Fruit fly (Drosophila melanogaster) whole organism, embryonic: ENCODE data around the gene CG1801.

ENCODE experiments used
- CG10654 ChIP-seq: fragments of 200-800 bp; sonication (Bioruptor generic); optimal IDR thresholded peaks from 2 replicates; lab custom pipeline; 2016; ENCODE audit warnings: missing biosample characterization, missing genetic modification characterization
- CG11085 ChIP-seq: fragments of 200-800 bp; sonication (Bioruptor generic); IDR thresholded peaks from 2 replicates; pipeline ENCODE4 v1.3.6; 2022; ENCODE audit warnings: missing biosample characterization, missing genetic modification characterization
- CG11504 ChIP-seq: fragments of 200-800 bp; sonication (Bioruptor generic); optimal IDR thresholded peaks from 3 replicates; lab custom pipeline; 2019; ENCODE audit warnings: missing biosample characterization, mild to moderate bottlenecking, missing genetic modification characterization, moderate library complexity
- CG12071 ChIP-seq: fragments of 200-800 bp; sonication (Bioruptor generic); optimal IDR thresholded peaks from 3 replicates; lab custom pipeline; 2018; ENCODE audit warnings: missing biosample characterization, mild to moderate bottlenecking, missing genetic modification characterization
- CG12236 ChIP-seq: fragments of 200-800 bp; sonication (Bioruptor generic); optimal IDR thresholded peaks from 2 replicates; lab custom pipeline; 2016; ENCODE audit warnings: missing biosample characterization, missing genetic modification characterization
- CG1233 ChIP-seq: fragments of 200-800 bp; sonication (Bioruptor generic); optimal IDR thresholded peaks from 4 replicates; lab custom pipeline; 2018; ENCODE audit warnings: missing biosample characterization, mild to moderate bottlenecking, missing genetic modification characterization
- CG13296 ChIP-seq: fragments of 200-800 bp; sonication (Bioruptor generic); optimal IDR thresholded peaks from 3 replicates; lab custom pipeline; 2018; ENCODE audit warnings: missing biosample characterization, mild to moderate bottlenecking, missing genetic modification characterization
- CG14441 ChIP-seq: fragments of 200-800 bp; sonication (Bioruptor generic); IDR thresholded peaks from 2 replicates; pipeline ENCODE4 v1.3.6; 2022; ENCODE audit warnings: missing biosample characterization, missing genetic modification characterization
- CG14667 ChIP-seq: fragments of 200-800 bp; sonication (Bioruptor generic); IDR thresholded peaks from 2 replicates; pipeline ENCODE4 v1.3.6; 2022; ENCODE audit warnings: missing biosample characterization, missing genetic modification characterization
- CG14860 ChIP-seq: fragments of 200-800 bp; sonication (Bioruptor generic); IDR thresholded peaks from 3 replicates; pipeline ENCODE4 v1.3.6; 2022; ENCODE audit warnings: missing biosample characterization, missing genetic modification characterization; ENCODE audit not compliant: partially characterized antibody
- CG14965 ChIP-seq: fragments of 200-800 bp; sonication (Bioruptor generic); optimal IDR thresholded peaks from 2 replicates; lab custom pipeline; 2016; ENCODE audit warnings: missing biosample characterization, missing genetic modification characterization, borderline replicate concordance
- CG15269 ChIP-seq: fragments of 200-800 bp; sonication (Bioruptor generic); optimal IDR thresholded peaks from 2 replicates; lab custom pipeline; 2018; ENCODE audit warnings: missing biosample characterization, mild to moderate bottlenecking, missing genetic modification characterization, moderate library complexity
- CG1603 ChIP-seq: fragments of 200-800 bp; sonication (Bioruptor generic); optimal IDR thresholded peaks from 2 replicates; lab custom pipeline; 2019; ENCODE audit warnings: missing biosample characterization, mild to moderate bottlenecking, missing genetic modification characterization, moderate library complexity
- CG16813 ChIP-seq: fragments of 200-800 bp; sonication (Bioruptor generic); IDR thresholded peaks from 3 replicates; pipeline ENCODE4 v1.3.6; 2022; ENCODE audit warnings: missing biosample characterization, missing genetic modification characterization; ENCODE audit not compliant: partially characterized antibody
- CG17328 ChIP-seq: fragments of 200-800 bp; sonication (Bioruptor generic); IDR thresholded peaks from 2 replicates; pipeline ENCODE4 v1.3.6; 2022; ENCODE audit warnings: missing biosample characterization, missing genetic modification characterization
- CG18476 ChIP-seq: fragments of 200-800 bp; sonication (Bioruptor generic); optimal IDR thresholded peaks from 2 replicates; lab custom pipeline; 2016; ENCODE audit warnings: missing biosample characterization, mild to moderate bottlenecking, missing genetic modification characterization
- CG18619 ChIP-seq: fragments of 200-800 bp; sonication (Bioruptor generic); optimal IDR thresholded peaks from 3 replicates; lab custom pipeline; 2017; ENCODE audit warnings: missing biosample characterization, mild to moderate bottlenecking, missing genetic modification characterization
- CG2678 ChIP-seq: fragments of 200-800 bp; sonication (Bioruptor generic); optimal IDR thresholded peaks from 3 replicates; lab custom pipeline; 2019; ENCODE audit warnings: missing biosample characterization, mild to moderate bottlenecking, missing genetic modification characterization, moderate library complexity
- CG2889 ChIP-seq: fragments of 200-800 bp; sonication (Bioruptor generic); IDR thresholded peaks from 3 replicates; pipeline ENCODE4 v1.3.6; 2022; ENCODE audit warnings: missing biosample characterization, missing genetic modification characterization
- CG30431 ChIP-seq: fragments of 200-800 bp; sonication (Bioruptor generic); optimal IDR thresholded peaks from 2 replicates; lab custom pipeline; 2017; ENCODE audit warnings: missing biosample characterization, missing genetic modification characterization
- CG32772 ChIP-seq: fragments of 200-800 bp; sonication (Bioruptor generic); IDR thresholded peaks from 2 replicates; pipeline ENCODE4 v1.3.6; 2022; ENCODE audit warnings: missing biosample characterization, missing genetic modification characterization
- CG6765 ChIP-seq: fragments of 200-800 bp; sonication (Bioruptor generic); optimal IDR thresholded peaks from 3 replicates; lab custom pipeline; 2017; ENCODE audit warnings: missing biosample characterization, mild to moderate bottlenecking, missing genetic modification characterization
- CG8388 ChIP-seq: fragments of 200-800 bp; sonication (Bioruptor generic); optimal IDR thresholded peaks from 2 replicates; lab custom pipeline; 2019; ENCODE audit warnings: missing biosample characterization, mild to moderate bottlenecking, missing genetic modification characterization, moderate library complexity
- CG9876 ChIP-seq: fragments of 200-800 bp; sonication (Bioruptor generic); optimal IDR thresholded peaks from 2 replicates; lab custom pipeline; 2016; ENCODE audit warnings: missing biosample characterization, missing genetic modification characterization
- Camta ChIP-seq: fragments of 200-800 bp; sonication (Bioruptor generic); optimal IDR thresholded peaks from 2 replicates; lab custom pipeline; 2016; ENCODE audit warnings: missing biosample characterization, missing genetic modification characterization
- Dbx ChIP-seq: fragments of 200-800 bp; sonication (Bioruptor generic); IDR thresholded peaks from 3 replicates; pipeline ENCODE4 v1.3.6; 2022; ENCODE audit warnings: missing biosample characterization, missing genetic modification characterization
- Ets97D ChIP-seq: fragments of 200-800 bp; sonication (Bioruptor generic); optimal IDR thresholded peaks from 3 replicates; lab custom pipeline; 2016; ENCODE audit warnings: missing biosample characterization, missing genetic modification characterization
- GATAe ChIP-seq: fragments of 200-800 bp; sonication (Bioruptor generic); conservative IDR thresholded peaks from 2 replicates; pipeline ENCODE4 v1.3.6; 2022; ENCODE audit warnings: missing biosample characterization, missing genetic modification characterization
- Jarid2 ChIP-seq: fragments of 200-800 bp; sonication (Bioruptor generic); optimal IDR thresholded peaks from 3 replicates; lab custom pipeline; 2017; ENCODE audit warnings: mild to moderate bottlenecking, missing biosample characterization, missing genetic modification reagents, missing genetic modification characterization
- Mad ChIP-seq: fragments of 200-800 bp; sonication (Bioruptor generic); optimal IDR thresholded peaks from 2 replicates; lab custom pipeline; 2016; ENCODE audit warnings: missing biosample characterization, missing genetic modification characterization
- Rx ChIP-seq: fragments of 200-800 bp; sonication (Bioruptor generic); IDR thresholded peaks from 2 replicates; pipeline ENCODE4 v1.3.6; 2022; ENCODE audit warnings: missing biosample characterization, missing genetic modification characterization
- Sox100B ChIP-seq: fragments of 200-800 bp; sonication (Bioruptor generic); optimal IDR thresholded peaks from 3 replicates; lab custom pipeline; 2018; ENCODE audit warnings: missing biosample characterization, mild to moderate bottlenecking, missing genetic modification characterization
- Sox102F ChIP-seq: fragments of 200-800 bp; sonication (Bioruptor generic); optimal IDR thresholded peaks from 2 replicates; lab custom pipeline; 2018; ENCODE audit warnings: missing biosample characterization, mild to moderate bottlenecking, missing genetic modification characterization, moderate library complexity
- cad ChIP-seq: fragments of >200 bp; optimal IDR thresholded peaks from 2 replicates; lab custom pipeline; 2017; ENCODE audit warnings: missing biosample characterization, missing genetic modification characterization
- cas ChIP-seq: fragments of 200-800 bp; sonication (Bioruptor generic); IDR thresholded peaks from 2 replicates; pipeline ENCODE4 v1.3.6; 2022; ENCODE audit warnings: missing biosample characterization, missing genetic modification characterization
- dati ChIP-seq: fragments of 200-800 bp; sonication (Bioruptor generic); IDR thresholded peaks from 2 replicates; pipeline ENCODE4 v1.3.6; 2022; ENCODE audit warnings: missing biosample characterization, missing genetic modification characterization
- dm ChIP-seq: fragments of 200-800 bp; sonication (Bioruptor generic); optimal IDR thresholded peaks from 3 replicates; lab custom pipeline; 2016; ENCODE audit warnings: missing biosample characterization, missing genetic modification characterization
- eyg ChIP-seq: fragments of 200-800 bp; sonication (Bioruptor generic); optimal IDR thresholded peaks from 3 replicates; lab custom pipeline; 2016; ENCODE audit warnings: missing biosample characterization, missing genetic modification characterization
- her ChIP-seq: fragments of 200-800 bp; sonication (Bioruptor generic); optimal IDR thresholded peaks from 2 replicates; lab custom pipeline; 2016; ENCODE audit warnings: missing biosample characterization, missing genetic modification characterization
- lmd ChIP-seq: fragments of 200-800 bp; sonication (Bioruptor generic); IDR thresholded peaks from 2 replicates; pipeline ENCODE4 v1.3.6; 2022; ENCODE audit warnings: missing biosample characterization, missing genetic modification characterization
- mirr ChIP-seq: fragments of 200-800 bp; sonication (Bioruptor generic); optimal IDR thresholded peaks from 3 replicates; lab custom pipeline; 2018; ENCODE audit warnings: missing biosample characterization, mild to moderate bottlenecking, missing genetic modification characterization
- oc ChIP-seq: fragments of 200-800 bp; sonication (Bioruptor generic); optimal IDR thresholded peaks from 2 replicates; lab custom pipeline; 2018; ENCODE audit warnings: missing biosample characterization, mild to moderate bottlenecking, missing genetic modification characterization, moderate library complexity
- org-1 ChIP-seq: fragments of 200-800 bp; sonication (Bioruptor generic); optimal IDR thresholded peaks from 2 replicates; lab custom pipeline; 2017; ENCODE audit warnings: missing biosample characterization, missing genetic modification characterization
- pho ChIP-seq: fragments of 200-800 bp; sonication (Bioruptor generic); optimal IDR thresholded peaks from 2 replicates; lab custom pipeline; 2016; ENCODE audit warnings: missing biosample characterization, missing genetic modification characterization
- psq ChIP-seq: fragments of 200-800 bp; sonication (Bioruptor generic); optimal IDR thresholded peaks from 2 replicates; lab custom pipeline; 2017; ENCODE audit warnings: missing biosample characterization, missing genetic modification characterization
- stc ChIP-seq: fragments of 200-800 bp; sonication (Bioruptor generic); IDR thresholded peaks from 2 replicates; pipeline ENCODE4 v1.3.6; 2022; ENCODE audit warnings: missing biosample characterization, missing genetic modification characterization
- stwl ChIP-seq: fragments of 200-800 bp; sonication (Bioruptor generic); optimal IDR thresholded peaks from 3 replicates; lab custom pipeline; 2018; ENCODE audit warnings: missing biosample characterization, mild to moderate bottlenecking, missing genetic modification characterization, moderate library complexity
- unpg ChIP-seq: fragments of 200-800 bp; sonication (Bioruptor generic); optimal IDR thresholded peaks from 3 replicates; lab custom pipeline; 2018; ENCODE audit warnings: missing biosample characterization, mild to moderate bottlenecking, missing genetic modification characterization, moderate library complexity
- zen ChIP-seq: fragments of 200-800 bp; sonication (Bioruptor generic); optimal IDR thresholded peaks from 3 replicates; lab custom pipeline; 2018; ENCODE audit warnings: missing biosample characterization, mild to moderate bottlenecking, missing genetic modification characterization, moderate library complexity
- zen2 ChIP-seq: fragments of 200-800 bp; sonication (Bioruptor generic); IDR thresholded peaks from 3 replicates; pipeline ENCODE4 v1.3.6; 2022; ENCODE audit warnings: missing biosample characterization, missing genetic modification characterization; ENCODE audit not compliant: partially characterized antibody

Gene CG1801

dm6 chrX:21345036-21345500, 27.7 kb upstream of the CG1801 start, which contains the start of gene dod (continued):
- TF ChIP-seq Ets97D (GFP tag; lab: Kevin White, UChicago): peak; percentile 65
- peak; percentile 37; the same call in 1 of the 2 replicates for TF ChIP-seq CG14441 (GFP tag; lab: Robert Waterston, UW)
- no peak for TF ChIP-seq CG12071 (GFP tag; lab: Kevin White, UChicago)
- peak; percentile 82 for TF ChIP-seq Dbx (GFP tag; lab: Robert Waterston, UW)
- peak; percentile 64 for TF ChIP-seq CG17328 (GFP tag; lab: Robert Waterston, UW)
- 0 out of 2 replicates have a peak, but pooled peaks have one; percentile 42 for TF ChIP-seq cas (GFP tag; lab: Robert Waterston, UW)
- TF ChIP-seq CG14860 (GFP tag; lab: Robert Waterston, UW): peak; percentile 62; the same call in 2 of the 3 replicates
- TF ChIP-seq CG30431: no peak
- TF ChIP-seq CG2889 (GFP tag; lab: Robert Waterston, UW): 0 out of 3 replicates have a peak, but pooled peaks have one; percentile 9
- no peak for TF ChIP-seq CG15269 (tag; lab: Kevin White, UChicago)
- TF ChIP-seq her (GFP tag; lab: Kevin White, UChicago): peak; percentile 43
- TF ChIP-seq Mad (GFP tag; lab: Kevin White, UChicago): peak; percentile 35
- TF ChIP-seq CG16813 (GFP tag; lab: Robert Waterston, UW): peak; percentile 79
- peak; percentile 11 for TF ChIP-seq Camta
- no peak for TF ChIP-seq CG12236
- TF ChIP-seq unpg: peak; percentile 55
- no peak for TF ChIP-seq Jarid2 (GFP tag; lab: Kevin White, UChicago)
- TF ChIP-seq cad (GFP tag; lab: Kevin White, UChicago): no peak
- peak; percentile 34; the same call in 1 of the 2 replicates for TF ChIP-seq CG11085 (GFP tag; lab: Robert Waterston, UW)
- no peak for TF ChIP-seq Sox100B (GFP tag; lab: Kevin White, UChicago)
- TF ChIP-seq CG32772: no peak
- TF ChIP-seq CG10654: no peak
- no peak for TF ChIP-seq CG1233 (GFP tag; lab: Kevin White, UChicago)
- TF ChIP-seq GATAe: no peak
- TF ChIP-seq zen2 (GFP tag; lab: Robert Waterston, UW): peak; percentile 53; the same call in 1 of the 3 replicates
- TF ChIP-seq CG1603 (tag; lab: Kevin White, UChicago): peak; percentile 83
- no peak for TF ChIP-seq Sox102F (GFP tag; lab: Kevin White, UChicago)
- no peak for TF ChIP-seq CG14965 (GFP tag; lab: Kevin White, UChicago)
- TF ChIP-seq CG2678 (tag; lab: Kevin White, UChicago): no peak
- TF ChIP-seq stc: peak; percentile 44; the same call in 1 of the 2 replicates
- TF ChIP-seq CG11504 (tag; lab: Kevin White, UChicago): no peak
- TF ChIP-seq CG14667 (GFP tag; lab: Robert Waterston, UW): no peak
- TF ChIP-seq zen (tag; lab: Kevin White, UChicago): peak; percentile 78
- TF ChIP-seq psq (GFP tag; lab: Kevin White, UChicago): no peak
- TF ChIP-seq eyg: no peak
- TF ChIP-seq pho (GFP tag; lab: Kevin White, UChicago): peak; percentile 63
- TF ChIP-seq CG18476 (GFP tag; lab: Kevin White, UChicago): no peak
- peak; percentile 24 for TF ChIP-seq CG13296
- no peak for TF ChIP-seq Rx (GFP tag; lab: Robert Waterston, UW)
- peak; percentile 20 for TF ChIP-seq CG8388 (GFP tag; lab: Kevin White, UChicago)
- TF ChIP-seq lmd (GFP tag; lab: Robert Waterston, UW): peak; percentile 47; the same call in 1 of the 2 replicates
- peak; percentile 25 for TF ChIP-seq org-1 (GFP tag; lab: Kevin White, UChicago)
- TF ChIP-seq mirr: no peak
- TF ChIP-seq dati (GFP tag; lab: Robert Waterston, UW): no peak
- TF ChIP-seq CG18619 (GFP tag; lab: Kevin White, UChicago): peak; percentile 29
- TF ChIP-seq stwl: peak; percentile 70
- TF ChIP-seq oc (tag; lab: Kevin White, UChicago): no peak
- peak; percentile 22 for TF ChIP-seq CG9876
- peak; percentile 80 for TF ChIP-seq dm (GFP tag; lab: Kevin White, UChicago)
- peak; percentile 17 for TF ChIP-seq CG6765 (GFP tag; lab: Kevin White, UChicago)
